Worm (Caenorhabditis elegans) whole organism, L4 larva: ENCODE measurements around the gene zig-3.

ENCODE experiments used
- D1046.2 ChIP-seq: fragments of 200-800 bp; sonication (Bioruptor generic); IDR thresholded peaks from 2 replicates; pipeline ENCODE4 v1.3.6; 2022; ENCODE audit warnings: missing genetic modification characterization, missing compliant biosample characterization
- F10B5.3 ChIP-seq: sonication (generic microtip); optimal IDR thresholded peaks from 2 replicates; lab custom pipeline; 2016; ENCODE audit warnings: mild to moderate bottlenecking, missing genetic modification characterization, missing compliant biosample characterization
- F26F4.8 ChIP-seq: fragments of 200-800 bp; sonication (Bioruptor generic); conservative IDR thresholded peaks from 2 replicates; pipeline ENCODE4 v1.3.6; 2022; ENCODE audit warnings: missing genetic modification characterization, missing compliant biosample characterization
- F37D6.2 ChIP-seq: sonication (generic microtip); optimal IDR thresholded peaks from 2 replicates; lab custom pipeline; 2016; ENCODE audit warnings: mild to moderate bottlenecking, missing genetic modification characterization, missing compliant biosample characterization
- Y105C5A.15 ChIP-seq: fragments of 200-800 bp; sonication (Bioruptor generic); IDR thresholded peaks from 2 replicates; pipeline ENCODE4 v1.3.6; 2022; ENCODE audit warnings: missing genetic modification characterization, missing compliant biosample characterization
- Y48G9A.11 ChIP-seq: fragments of 200-800 bp; sonication (Bioruptor generic); IDR thresholded peaks from 2 replicates; pipeline ENCODE4 v1.3.6; 2022; ENCODE audit warnings: missing genetic modification reagents, missing genetic modification characterization, missing compliant biosample characterization
- Y75B8A.6 ChIP-seq: fragments of 200-800 bp; sonication (Bioruptor generic); IDR thresholded peaks from 2 replicates; pipeline ENCODE4 v1.3.6; 2022; ENCODE audit warnings: missing genetic modification reagents, missing genetic modification characterization, missing compliant biosample characterization
- attf-4 ChIP-seq: sonication (generic microtip); optimal IDR thresholded peaks from 3 replicates; lab custom pipeline; 2017; ENCODE audit warnings: missing biosample characterization, missing genetic modification characterization
- ceh-20 ChIP-seq: fragments of 200-800 bp; sonication (Bioruptor generic); IDR thresholded peaks from 2 replicates; pipeline ENCODE4 v1.3.6; 2022; ENCODE audit warnings: missing genetic modification reagents, missing genetic modification characterization, missing compliant biosample characterization
- ceh-32 ChIP-seq: sonication (generic microtip); optimal IDR thresholded peaks from 2 replicates; lab custom pipeline; 2016; ENCODE audit warnings: mild to moderate bottlenecking, missing genetic modification characterization, missing compliant biosample characterization; ENCODE audit not compliant: poor library complexity
- ceh-44 ChIP-seq: fragments of 200-800 bp; sonication (Bioruptor generic); IDR thresholded peaks from 2 replicates; pipeline ENCODE4 v1.3.6; 2022; ENCODE audit warnings: missing genetic modification reagents, missing genetic modification characterization, missing compliant biosample characterization
- ceh-82 ChIP-seq: sonication (generic microtip); optimal IDR thresholded peaks from 2 replicates; lab custom pipeline; 2017; ENCODE audit warnings: missing biosample characterization, missing genetic modification characterization
- ces-1 ChIP-seq: fragments of 150-350 bp; sonication (generic microtip); optimal IDR thresholded peaks from 4 replicates; lab custom pipeline; 2014; ENCODE audit warnings: missing biosample characterization, missing genetic modification reagents, missing genetic modification characterization
- cey-2 ChIP-seq: sonication (generic microtip); optimal IDR thresholded peaks from 3 replicates; lab custom pipeline; 2017; ENCODE audit warnings: missing genetic modification characterization, mild to moderate bottlenecking, missing compliant biosample characterization, antibody characterized with exemption, borderline replicate concordance; ENCODE audit not compliant: insufficient read depth
- ctbp-1 ChIP-seq: fragments of 200-800 bp; sonication (Bioruptor generic); IDR thresholded peaks from 2 replicates; pipeline ENCODE4 v1.3.6; 2022; ENCODE audit warnings: missing genetic modification reagents, missing genetic modification characterization, missing compliant biosample characterization
- daf-12 ChIP-seq: fragments of 150-350 bp; optimal IDR thresholded peaks from 2 replicates; lab custom pipeline; 2014; ENCODE audit warnings: missing biosample characterization, missing genetic modification reagents, missing genetic modification characterization
- daf-16 ChIP-seq, 3 experiments: sonication (generic microtip); optimal IDR thresholded peaks; 2 replicates each; lab custom pipeline; 2016 to 2017; ENCODE audit warnings: missing genetic modification characterization in 3 of 3, missing genetic modification reagents in 3 of 3, mild to moderate bottlenecking in 2 of 3, missing compliant biosample characterization in 2 of 3, missing biosample characterization in 1 of 3, moderate library complexity in 1 of 3
- daf-8 ChIP-seq: fragments of 200-800 bp; sonication (Bioruptor generic); IDR thresholded peaks from 2 replicates; pipeline ENCODE4 v1.3.6; 2022; ENCODE audit warnings: missing genetic modification characterization, missing compliant biosample characterization
- dmd-6 ChIP-seq: fragments of 200-800 bp; sonication (Bioruptor generic); IDR thresholded peaks from 2 replicates; pipeline ENCODE4 v1.3.6; 2022; ENCODE audit warnings: missing genetic modification reagents, missing genetic modification characterization, missing compliant biosample characterization
- duxl-1 ChIP-seq: sonication (generic microtip); optimal IDR thresholded peaks from 2 replicates; lab custom pipeline; 2016; ENCODE audit warnings: mild to moderate bottlenecking, missing genetic modification characterization, moderate library complexity, missing compliant biosample characterization; ENCODE audit not compliant: poor library complexity
- egl-43 ChIP-seq: fragments of 200-800 bp; sonication (Bioruptor generic); IDR thresholded peaks from 2 replicates; pipeline ENCODE4 v1.3.6; 2022; ENCODE audit warnings: missing genetic modification reagents, missing genetic modification characterization, missing compliant biosample characterization
- fkh-10 ChIP-seq: fragments of 150-350 bp; optimal IDR thresholded peaks from 2 replicates; lab custom pipeline; 2014; ENCODE audit warnings: missing biosample characterization, missing genetic modification reagents, missing genetic modification characterization
- hif-1 ChIP-seq, 2 experiments: sonication (generic microtip); optimal IDR thresholded peaks; 2 replicates each; lab custom pipeline; 2016 to 2017; ENCODE audit warnings: missing compliant biosample characterization in 2 of 2, missing genetic modification characterization in 2 of 2, missing genetic modification reagents in 2 of 2, missing genotype in 2 of 2, mild to moderate bottlenecking in 1 of 2
- hlh-11 ChIP-seq: fragments of 200-800 bp; sonication (Bioruptor generic); optimal IDR thresholded peaks from 2 replicates; lab custom pipeline; 2018; ENCODE audit warnings: mild to moderate bottlenecking, missing genetic modification characterization, missing compliant biosample characterization
- hmg-1.1 ChIP-seq: fragments of 200-800 bp; sonication (Bioruptor generic); IDR thresholded peaks from 2 replicates; pipeline ENCODE4 v1.3.6; 2022; ENCODE audit warnings: missing genetic modification reagents, missing genetic modification characterization, missing compliant biosample characterization
- lim-7 ChIP-seq: fragments of 200-800 bp; sonication (Bioruptor generic); IDR thresholded peaks from 2 replicates; pipeline ENCODE4 v1.3.6; 2022; ENCODE audit warnings: missing genetic modification characterization, missing compliant biosample characterization
- mdt-29 ChIP-seq: fragments of 200-800 bp; sonication (Bioruptor generic); IDR thresholded peaks from 2 replicates; pipeline ENCODE4 v1.3.6; 2022; ENCODE audit warnings: missing genetic modification reagents, missing genetic modification characterization, missing compliant biosample characterization
- mep-1 ChIP-seq: fragments of 150-350 bp; sonication (generic microtip); optimal IDR thresholded peaks from 3 replicates; lab custom pipeline; 2014; ENCODE audit warnings: missing biosample characterization, missing genetic modification characterization
- mes-2 ChIP-seq: sonication (generic microtip); optimal IDR thresholded peaks from 2 replicates; lab custom pipeline; 2016; ENCODE audit warnings: missing genotype, mild to moderate bottlenecking, missing genetic modification characterization, missing compliant biosample characterization; ENCODE audit not compliant: poor library complexity, severe bottlenecking
- nhr-102 ChIP-seq: sonication (generic microtip); optimal IDR thresholded peaks from 2 replicates; lab custom pipeline; 2016; ENCODE audit warnings: mild to moderate bottlenecking, missing genetic modification characterization, moderate library complexity, missing compliant biosample characterization
- nhr-25 ChIP-seq: sonication (generic microtip); optimal IDR thresholded peaks from 2 replicates; lab custom pipeline; 2017; ENCODE audit warnings: missing genetic modification characterization, mild to moderate bottlenecking, missing compliant biosample characterization, antibody characterized with exemption, moderate library complexity, borderline replicate concordance; ENCODE audit not compliant: insufficient read depth
- nhr-48 ChIP-seq: sonication (generic microtip); optimal IDR thresholded peaks from 2 replicates; lab custom pipeline; 2016; ENCODE audit warnings: mild to moderate bottlenecking, missing genetic modification characterization, missing compliant biosample characterization
- nhr-6 ChIP-seq: fragments of 150-350 bp; optimal IDR thresholded peaks from 2 replicates; lab custom pipeline; 2014; ENCODE audit warnings: missing biosample characterization, missing genetic modification characterization
- nhr-76 ChIP-seq: fragments of 150-350 bp; optimal IDR thresholded peaks from 2 replicates; lab custom pipeline; 2014; ENCODE audit warnings: missing biosample characterization, missing genetic modification characterization
- nhr-77 ChIP-seq: fragments of 150-350 bp; optimal IDR thresholded peaks from 2 replicates; lab custom pipeline; 2014; ENCODE audit warnings: missing biosample characterization, missing genetic modification characterization
- pha-4 ChIP-seq, 2 experiments: fragments of 150-350 bp in 1 of 2; fragments of 200-800 bp in 1 of 2; sonication (Bioruptor generic) in 1 of 2; IDR thresholded peaks in 1 of 2; optimal IDR thresholded peaks in 1 of 2; 2 replicates each; pipeline versions ENCODE4 v1.3.6 to Lab custom; 2014 to 2022; ENCODE audit warnings: missing genetic modification characterization in 2 of 2, missing genetic modification reagents in 2 of 2, missing biosample characterization in 1 of 2, missing compliant biosample characterization in 1 of 2
- php-3 ChIP-seq: fragments of 200-800 bp; sonication (Bioruptor generic); IDR thresholded peaks from 2 replicates; pipeline ENCODE4 v1.3.6; 2022; ENCODE audit warnings: missing genetic modification reagents, missing genetic modification characterization, missing compliant biosample characterization
- rbr-2 ChIP-seq: sonication (generic microtip); optimal IDR thresholded peaks from 2 replicates; lab custom pipeline; 2016; ENCODE audit warnings: missing genotype, missing genetic modification characterization, missing compliant biosample characterization
- saeg-2 ChIP-seq: fragments of 200-800 bp; sonication (Bioruptor generic); IDR thresholded peaks from 2 replicates; pipeline ENCODE4 v1.3.6; 2022; ENCODE audit warnings: missing genetic modification reagents, missing genetic modification characterization, missing compliant biosample characterization
- snpc-1.2 ChIP-seq: fragments of 200-800 bp; sonication (Bioruptor generic); IDR thresholded peaks from 2 replicates; pipeline ENCODE4 v1.3.6; 2022; ENCODE audit warnings: missing genetic modification reagents, missing genetic modification characterization, missing compliant biosample characterization
- spr-3 ChIP-seq: fragments of 200-800 bp; sonication (Bioruptor generic); optimal IDR thresholded peaks from 2 replicates; lab custom pipeline; 2018; ENCODE audit warnings: mild to moderate bottlenecking, missing genetic modification characterization, missing compliant biosample characterization
- tag-97 ChIP-seq: fragments of 200-800 bp; sonication (Bioruptor generic); IDR thresholded peaks from 2 replicates; pipeline ENCODE4 v1.3.6; 2022; ENCODE audit warnings: missing genetic modification characterization, missing compliant biosample characterization
- unc-39 ChIP-seq: sonication (generic microtip); optimal IDR thresholded peaks from 2 replicates; lab custom pipeline; 2017; ENCODE audit warnings: missing biosample characterization, missing genetic modification characterization
- unc-62 ChIP-seq, 3 experiments: fragments of 150-350 bp in 1 of 3; sonication (generic microtip); optimal IDR thresholded peaks in 2 of 3; peaks in 1 of 3; 1 replicate in 1 of 3; 2 replicates in 2 of 3; lab custom pipeline; 2014 to 2017; ENCODE audit warnings: missing biosample characterization in 3 of 3, missing genetic modification characterization in 3 of 3, missing genetic modification reagents in 3 of 3, missing genotype in 1 of 3
- zag-1 ChIP-seq: fragments of 150-350 bp; optimal IDR thresholded peaks from 2 replicates; lab custom pipeline; 2014; ENCODE audit warnings: missing biosample characterization, missing genetic modification characterization
- zfp-3 ChIP-seq: fragments of 200-800 bp; sonication (Bioruptor generic); conservative IDR thresholded peaks from 2 replicates; pipeline ENCODE4 v1.3.6; 2022; ENCODE audit warnings: missing genetic modification reagents, missing genetic modification characterization, missing compliant biosample characterization
- zip-2 ChIP-seq: fragments of 150-350 bp; optimal IDR thresholded peaks from 2 replicates; lab custom pipeline; 2014; ENCODE audit warnings: missing biosample characterization, missing genetic modification characterization
- ztf-11 ChIP-seq: fragments of 150-350 bp; optimal IDR thresholded peaks from 2 replicates; lab custom pipeline; 2014; ENCODE audit warnings: missing biosample characterization, missing genetic modification characterization

zig-3 gene

ce11 chrX:7962056-7962485 lies 31.5 kb downstream of the zig-3 start (continued):
- TF ChIP-seq ces-1 (GFP tag; lab: Kevin White, UChicago) (no peak), snpc-1.2 (no peak), unc-62 (GFP tag; optimal IDR thresholded peaks at IDR 0.05 in 1 of 2; lab: Kevin White, UChicago) (peak in 1 of 2 experiments; percentile 71), unc-62 (tag; optimal IDR thresholded peaks at IDR 0.05; lab: Kevin White, UChicago) (no peak), nhr-77 (tag; lab: Kevin White, UChicago) (peak; percentile 83), ceh-82 (tag; lab: Kevin White, UChicago) (no peak), nhr-48 (tag; lab: Kevin White, UChicago) (peak; percentile 92), F10B5.3 (tag; lab: Kevin White, UChicago) (no peak), nhr-102 (peak; percentile 82), fkh-10 (no peak), lim-7 (GFP tag; lab: Robert Waterston, UW) (no peak), mep-1 (tag; lab: Kevin White, UChicago) (peak; percentile 69), ceh-32 (tag; lab: Kevin White, UChicago) (no peak), ceh-44 (GFP tag; lab: Robert Waterston, UW) (no peak), cey-2 (tag; lab: Kevin White, UChicago) (peak; percentile 5), hmg-1.1 (GFP tag; lab: Robert Waterston, UW) (peak; percentile 58), daf-12 (tag; lab: Kevin White, UChicago) (no peak), hif-1 (tag; optimal IDR thresholded peaks at IDR 0.05; lab: Kevin White, UChicago) (peak in 1 of 2 experiments; percentile 76), nhr-25 (tag; lab: Kevin White, UChicago) (peak; percentile 46), attf-4 (no peak), spr-3 (no peak), mdt-29 (GFP tag; lab: Robert Waterston, UW) (no peak), F37D6.2 (no peak), daf-8 (GFP tag; lab: Robert Waterston, UW) (no peak), ztf-11 (tag; lab: Kevin White, UChicago) (no peak), mes-2 (tag; lab: Kevin White, UChicago) (peak; percentile 32), F26F4.8 (GFP tag; lab: Robert Waterston, UW) (no peak), ceh-20 (peak; percentile 35; the same call in 1 of the 2 replicates), Y48G9A.11 (GFP tag; lab: Robert Waterston, UW) (no peak), egl-43 (no peak), D1046.2 (GFP tag; lab: Robert Waterston, UW) (no peak), saeg-2 (GFP tag; lab: Robert Waterston, UW) (peak; percentile 65; the same call in 1 of the 2 replicates), unc-39 (tag; lab: Kevin White, UChicago) (no peak), Y75B8A.6 (GFP tag; lab: Robert Waterston, UW) (no peak), zip-2 (tag; lab: Kevin White, UChicago) (no peak), nhr-76 (tag; lab: Kevin White, UChicago) (no peak), zfp-3 (GFP tag; lab: Robert Waterston, UW) (0 out of 2 replicates have a peak, but pooled peaks have one; percentile 39), daf-16 (GFP tag; optimal IDR thresholded peaks at IDR 0.05; lab: Kevin White, UChicago) (peak in 1 of 2 experiments; percentile 71), daf-16 (tag; optimal IDR thresholded peaks at IDR 0.05; lab: Kevin White, UChicago) (peak; percentile 98), duxl-1 (no peak), nhr-6 (tag; lab: Kevin White, UChicago) (peak; percentile 68), php-3 (GFP tag; lab: Robert Waterston, UW) (peak; percentile 82), tag-97 (GFP tag; lab: Robert Waterston, UW) (no peak), dmd-6 (GFP tag; lab: Robert Waterston, UW) (peak; percentile 96), zag-1 (tag; lab: Kevin White, UChicago) (no peak), ctbp-1 (GFP tag; lab: Robert Waterston, UW) (no peak), hlh-11 (tag; lab: Kevin White, UChicago) (peak; percentile 98), rbr-2 (no peak), pha-4 (GFP tag; IDR thresholded peaks at IDR 0.05; lab: Robert Waterston, UW) (peak; percentile 63; the same call in 1 of the 2 replicates), pha-4 (tag; optimal IDR thresholded peaks at IDR 0.05; lab: Kevin White, UChicago) (no peak), Y105C5A.15 (GFP tag; lab: Robert Waterston, UW) (no peak)
